Worm (Caenorhabditis elegans): ENCODE results near the gene srg-46.

The srg-46 gene

DNA sequence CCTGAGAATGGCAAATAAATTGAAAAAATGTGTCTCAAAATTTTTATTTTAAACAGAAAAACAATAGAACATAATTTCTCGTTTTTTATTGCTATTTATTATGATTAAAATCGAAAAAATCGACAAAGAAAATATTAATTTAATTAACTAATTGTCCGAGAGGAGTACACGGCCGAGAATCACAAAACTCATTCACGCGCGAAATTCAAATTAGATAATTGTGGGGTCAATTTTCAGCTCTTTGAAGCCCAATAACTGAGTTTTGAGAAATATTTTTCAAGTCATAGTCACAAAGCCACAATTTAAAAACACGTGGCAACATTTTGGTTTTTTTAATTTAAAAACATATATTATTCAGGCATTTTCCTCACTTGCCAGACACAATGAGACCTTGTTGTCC is 45.6 kb downstream of the srg-46 start:
- TF ChIP-seq sup-37 (GFP tag; optimal IDR thresholded peaks at IDR 0.05) (no peak), tbx-2 (tag; optimal IDR thresholded peaks at IDR 0.05) (peak; percentile 43), efl-3 (GFP tag; optimal IDR thresholded peaks at IDR 0.05) (no peak), fkh-8 (tag; optimal IDR thresholded peaks at IDR 0.05) (no peak), nhr-28 (tag; optimal IDR thresholded peaks at IDR 0.05) (no peak), unc-130 (tag; optimal IDR thresholded peaks at IDR 0.05) (no peak), lir-3 (tag; optimal IDR thresholded peaks at IDR 0.05; ENCODE audit: poor library complexity) (peak; percentile 82), pax-3 (tag; optimal IDR thresholded peaks at IDR 0.05) (peak; percentile 80), sox-4 (tag; optimal IDR thresholded peaks at IDR 0.05) (peak; percentile 23), fos-1 (tag; optimal IDR thresholded peaks at IDR 0.05) (no peak), ets-5 (GFP tag; IDR thresholded peaks at IDR 0.05) (no peak), nhr-12 (tag; optimal IDR thresholded peaks at IDR 0.05) (no peak), lin-39 (tag; optimal IDR thresholded peaks at IDR 0.05) (peak; percentile 54), ztf-4 (tag; optimal IDR thresholded peaks at IDR 0.05) (no peak), pqm-1 (tag; optimal IDR thresholded peaks at IDR 0.05) (no peak), ama-1 (optimal IDR thresholded peaks at IDR 0.05) (no peak), pag-3 (tag; optimal IDR thresholded peaks at IDR 0.05; ENCODE audit: borderline replicate concordance, insufficient read depth) (no peak), skn-1 (tag; optimal IDR thresholded peaks at IDR 0.05) (no peak), egl-13 (tag; optimal IDR thresholded peaks at IDR 0.05) (peak; percentile 36), nhr-77 (tag; optimal IDR thresholded peaks at IDR 0.05) (no peak), F16B12.6 (tag; optimal IDR thresholded peaks at IDR 0.05) (no peak), dpl-1 (GFP tag; optimal IDR thresholded peaks at IDR 0.05) (peak; percentile 80 to 96 (median 88)), aha-1 (tag; optimal IDR thresholded peaks at IDR 0.05) (no peak), lin-14 (GFP tag; optimal IDR thresholded peaks at IDR 0.05) (peak; percentile 30), jun-1 (tag; optimal IDR thresholded peaks at IDR 0.05) (no peak), alr-1 (tag; optimal IDR thresholded peaks at IDR 0.05; ENCODE audit: borderline replicate concordance) (no peak), Y116A8C.19 (tag; optimal IDR thresholded peaks at IDR 0.05; ENCODE audit: borderline replicate concordance) (no peak), blmp-1 (tag; optimal IDR thresholded peaks at IDR 0.05) (peak; percentile 43), snu-23 (GFP tag; optimal IDR thresholded peaks at IDR 0.05) (peak; percentile 44), irx-1 (tag; optimal IDR thresholded peaks at IDR 0.05) (peak; percentile 71), ceh-88 (GFP tag; IDR thresholded peaks at IDR 0.05) (no peak), xbp-1 (tag; optimal IDR thresholded peaks at IDR 0.05) (peak; percentile 10), nhr-76 (tag; optimal IDR thresholded peaks at IDR 0.05) (no peak), sptf-1 (tag; optimal IDR thresholded peaks at IDR 0.05) (no peak), swsn-7 (tag; optimal IDR thresholded peaks at IDR 0.05) (peak; percentile 44), ceh-8 (GFP tag; optimal IDR thresholded peaks at IDR 0.05) (no peak), snpc-4 (tag; optimal IDR thresholded peaks at IDR 0.05) (no peak), lin-15B (tag; optimal IDR thresholded peaks at IDR 0.05) (no peak), rnt-1 (tag; optimal IDR thresholded peaks at IDR 0.05) (peak; percentile 82), ceh-63 (GFP tag; optimal IDR thresholded peaks at IDR 0.05) (no peak), C16A3.4 (tag; optimal IDR thresholded peaks at IDR 0.05) (peak; percentile 6), aly-2 (tag; optimal IDR thresholded peaks at IDR 0.05) (no peak), efl-1 (optimal IDR thresholded peaks at IDR 0.05) (peak; percentile 89), efl-1 (GFP tag; optimal IDR thresholded peaks at IDR 0.05 in 1 of 2) (peak; percentile 89 to 99), zip-4 (GFP tag; optimal IDR thresholded peaks at IDR 0.05) (no peak), unc-30 (tag; optimal IDR thresholded peaks at IDR 0.05) (no peak), tlp-1 (tag; optimal IDR thresholded peaks at IDR 0.05) (no peak), mep-1 (tag; optimal IDR thresholded peaks at IDR 0.05) (peak; percentile 3), mab-9 (GFP tag; IDR thresholded peaks at IDR 0.05) (no peak), unc-98 (GFP tag; IDR thresholded peaks at IDR 0.05) (no peak), mef-2 (tag; optimal IDR thresholded peaks at IDR 0.05) (no peak), nhr-47 (tag; optimal IDR thresholded peaks at IDR 0.05) (peak; percentile 71), lsy-2 (tag; optimal IDR thresholded peaks at IDR 0.05) (peak; percentile 39 to 53), nhr-11 (tag; optimal IDR thresholded peaks at IDR 0.05) (no peak), lin-13 (GFP tag; optimal IDR thresholded peaks at IDR 0.05) (no peak)

Data from whole organism, L1 larva.